Worm (Caenorhabditis elegans) whole organism, L1 larva: Measurements from ENCODE around the gene nspb-5.
"Not testable (repeated sequence)": the region's sequence is repeated elsewhere in the genome, so short reads cannot be mapped to it uniquely, and the experiment has no call there.

Source experiments
- F16B12.6 ChIP-seq: fragments of 150-350 bp; optimal IDR thresholded peaks from 2 replicates; lab custom pipeline; 2014; ENCODE audit warnings: missing biosample characterization, missing genetic modification characterization
- aly-2 ChIP-seq: fragments of 150-350 bp; optimal IDR thresholded peaks from 2 replicates; lab custom pipeline; 2014; ENCODE audit warnings: missing biosample characterization, missing genetic modification characterization
- ama-1 ChIP-seq: fragments of 150-350 bp; optimal IDR thresholded peaks from 2 replicates; lab custom pipeline; 2014
- ceh-63 ChIP-seq: fragments of 200-800 bp; sonication (Bioruptor generic); optimal IDR thresholded peaks from 2 replicates; lab custom pipeline; 2018; ENCODE audit warnings: mild to moderate bottlenecking, missing genetic modification characterization, missing compliant biosample characterization
- ceh-82 ChIP-seq, 3 experiments: fragments of 150-350 bp in 1 of 3; sonication (generic microtip) in 2 of 3; optimal IDR thresholded peaks; 2 replicates each; lab custom pipeline; 2014 to 2017; ENCODE audit warnings: missing biosample characterization in 3 of 3, missing genetic modification characterization in 3 of 3
- ces-1 ChIP-seq: fragments of 150-350 bp; optimal IDR thresholded peaks from 2 replicates; lab custom pipeline; 2014; ENCODE audit warnings: missing biosample characterization, missing genetic modification reagents, missing genetic modification characterization
- dsc-1 ChIP-seq: sonication (generic microtip); optimal IDR thresholded peaks from 2 replicates; lab custom pipeline; 2016; ENCODE audit warnings: mild to moderate bottlenecking, missing genetic modification characterization, missing compliant biosample characterization
- efl-1 ChIP-seq, 4 experiments: fragments of 150-350 bp; optimal IDR thresholded peaks in 3 of 4; peaks in 1 of 4; 1 replicate in 1 of 4; 2 replicates in 3 of 4; lab custom pipeline; 2014; ENCODE audit warnings: missing biosample characterization in 2 of 4, missing genetic modification characterization in 2 of 4, missing genetic modification reagents in 2 of 4
- elt-2 ChIP-seq: sonication (generic microtip); optimal IDR thresholded peaks from 2 replicates; lab custom pipeline; 2016; ENCODE audit warnings: missing genetic modification characterization, mild to moderate bottlenecking, inconsistent platforms, missing compliant biosample characterization, missing genetic modification reagents
- grh-1 ChIP-seq: fragments of 200-800 bp; sonication (Bioruptor generic); IDR thresholded peaks from 2 replicates; pipeline ENCODE4 v1.3.6; 2022; ENCODE audit warnings: missing genetic modification reagents, missing genetic modification characterization, missing compliant biosample characterization
- hpl-2 ChIP-seq: fragments of 150-350 bp; optimal IDR thresholded peaks from 2 replicates; lab custom pipeline; 2014; ENCODE audit warnings: missing biosample characterization, missing genetic modification reagents, missing genetic modification characterization
- irx-1 ChIP-seq: sonication (generic microtip); optimal IDR thresholded peaks from 2 replicates; lab custom pipeline; 2016; ENCODE audit warnings: missing genetic modification characterization, missing compliant biosample characterization
- jun-1 ChIP-seq: fragments of 150-350 bp; optimal IDR thresholded peaks from 2 replicates; lab custom pipeline; 2014; ENCODE audit warnings: missing biosample characterization, missing genetic modification reagents, missing genetic modification characterization
- lin-13 ChIP-seq: fragments of 150-350 bp; optimal IDR thresholded peaks from 2 replicates; lab custom pipeline; 2014; ENCODE audit warnings: missing biosample characterization, missing genetic modification reagents, missing genetic modification characterization
- lin-35 ChIP-seq, 2 experiments: fragments of 150-350 bp; optimal IDR thresholded peaks; 2 replicates each; lab custom pipeline; 2014; ENCODE audit warnings: missing biosample characterization in 2 of 2, missing genetic modification characterization in 2 of 2, missing genetic modification reagents in 2 of 2
- nhr-11 ChIP-seq: fragments of 150-350 bp; optimal IDR thresholded peaks from 2 replicates; lab custom pipeline; 2014; ENCODE audit warnings: missing biosample characterization, missing genetic modification characterization
- nhr-12 ChIP-seq: sonication (generic microtip); optimal IDR thresholded peaks from 2 replicates; lab custom pipeline; 2017; ENCODE audit warnings: missing biosample characterization, missing genetic modification characterization
- pag-3 ChIP-seq: sonication (generic microtip); optimal IDR thresholded peaks from 2 replicates; lab custom pipeline; 2017; ENCODE audit warnings: missing genetic modification characterization, mild to moderate bottlenecking, missing compliant biosample characterization, antibody characterized with exemption, borderline replicate concordance; ENCODE audit not compliant: insufficient read depth
- pax-3 ChIP-seq: fragments of 200-800 bp; sonication (Bioruptor generic); optimal IDR thresholded peaks from 2 replicates; lab custom pipeline; 2018; ENCODE audit warnings: mild to moderate bottlenecking, missing genetic modification characterization, moderate library complexity, missing compliant biosample characterization
- pqm-1 ChIP-seq: sonication (generic microtip); optimal IDR thresholded peaks from 3 replicates; lab custom pipeline; 2017; ENCODE audit warnings: missing biosample characterization, missing genetic modification characterization
- rnt-1 ChIP-seq: sonication (generic microtip); optimal IDR thresholded peaks from 2 replicates; lab custom pipeline; 2016; ENCODE audit warnings: mild to moderate bottlenecking, missing genetic modification characterization, moderate library complexity, missing compliant biosample characterization
- skn-1 ChIP-seq: fragments of 150-350 bp; optimal IDR thresholded peaks from 2 replicates; lab custom pipeline; 2014; ENCODE audit warnings: missing biosample characterization, missing genetic modification characterization
- sox-4 ChIP-seq: sonication (generic microtip); optimal IDR thresholded peaks from 2 replicates; lab custom pipeline; 2016; ENCODE audit warnings: missing genetic modification characterization, missing compliant biosample characterization
- sptf-1 ChIP-seq: fragments of 150-350 bp; optimal IDR thresholded peaks from 2 replicates; lab custom pipeline; 2014; ENCODE audit warnings: missing biosample characterization, missing genetic modification characterization
- unc-130 ChIP-seq: fragments of 150-350 bp; optimal IDR thresholded peaks from 2 replicates; lab custom pipeline; 2017; ENCODE audit warnings: missing biosample characterization, missing genetic modification characterization, inconsistent platforms
- zag-1 ChIP-seq: fragments of 150-350 bp; optimal IDR thresholded peaks from 2 replicates; lab custom pipeline; 2014; ENCODE audit warnings: missing biosample characterization, missing genetic modification characterization
- ztf-4 ChIP-seq: fragments of 150-350 bp; optimal IDR thresholded peaks from 2 replicates; lab custom pipeline; 2014; ENCODE audit warnings: missing biosample characterization, missing genetic modification characterization

nspb-5 gene

DNA sequence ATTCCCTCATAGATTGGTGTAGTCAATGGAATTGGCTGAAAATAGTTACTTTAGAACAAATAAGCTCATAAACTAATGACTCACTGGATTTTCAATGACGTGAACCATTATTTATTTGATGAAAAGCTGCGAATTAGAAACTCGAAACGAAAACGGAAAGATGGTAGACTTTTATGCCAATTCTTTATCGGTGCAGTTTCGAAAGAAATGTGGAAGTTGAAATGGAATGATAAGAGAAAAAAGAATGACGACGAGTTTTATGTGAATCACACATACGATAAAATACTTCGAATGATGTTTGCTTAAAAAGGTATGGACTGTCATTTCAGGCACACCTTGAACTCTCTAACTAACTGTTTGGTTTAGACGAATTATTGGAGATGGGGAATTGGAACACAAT, 8.8 kb upstream of the nspb-5 start, which contains the start of the genes lec-11 and irld-7:
Gene lec-11 (minus strand): TSS at position 126 of the 400 bp plus-strand sequence.
Gene irld-7 (plus strand): TSS at position 332 of the 400 bp plus-strand sequence.
- TF ChIP-seq nhr-12 (tag; lab: Kevin White, UChicago) = no peak
- no peak for TF ChIP-seq jun-1 (tag; lab: Kevin White, UChicago)
- peak; percentile 46 for TF ChIP-seq elt-2 (tag; lab: Kevin White, UChicago)
- TF ChIP-seq sox-4 (tag; lab: Kevin White, UChicago) = no peak
- TF ChIP-seq lin-35 (GFP tag; optimal IDR thresholded peaks at IDR 0.05; lab: Kevin White, UChicago) = no peak
- no peak for TF ChIP-seq ceh-82 (tag; optimal IDR thresholded peaks at IDR 0.05; lab: Kevin White, UChicago)
- TF ChIP-seq, all 84 proteins: peak for 1

ce11 chrIV:6591010-6591746, 7.7 kb upstream of the nspb-5 start, which contains the start of the genes nspb-1 and nspb-2:
TSS of gene nspb-1 (minus strand) at chrIV:6591110.
TSS of gene nspb-2 (plus strand) at chrIV:6591696.
- TF ChIP-seq sptf-1; rnt-1 (tag; lab: Kevin White, UChicago); nhr-11 (tag; lab: Kevin White, UChicago): not testable (repeated sequence)

- TF ChIP-seq nhr-11, zag-1, pag-3 (tag; lab: Kevin White, UChicago): not testable (repeated sequence)
Measured at ce11 chrIV:6594871-6595270, 4.0 kb upstream of the nspb-5 start, which contains the start of gene nspb-3. TSS of gene nspb-3 (minus strand) at chrIV:6594971.

- TF ChIP-seq unc-130 (tag; lab: Kevin White, UChicago) (no peak), skn-1 (tag; lab: Kevin White, UChicago) (no peak), aly-2 (tag; lab: Kevin White, UChicago) (no peak), pax-3 (tag; lab: Kevin White, UChicago) (no peak), pqm-1 (tag; lab: Kevin White, UChicago) (no peak), ztf-4 (tag; lab: Kevin White, UChicago) (no peak), ces-1 (GFP tag; lab: Kevin White, UChicago) (no peak), zag-1 (tag; lab: Kevin White, UChicago) (no peak), grh-1 (GFP tag; lab: Robert Waterston, UW) (no peak), ceh-63 (no peak), nhr-11 (tag; lab: Kevin White, UChicago) (no peak), irx-1 (no peak), lin-13 (GFP tag; lab: Kevin White, UChicago) (no peak), ama-1 (lab: Kevin White, UChicago) (no peak)
- TF ChIP-seq, all 84 proteins: peak for 0
Measured at ce11 chrIV:6595912-6596311, 2.9 kb upstream of the nspb-5 start, which contains the start of gene F38A5.22. TSS of gene F38A5.22 (minus strand) at chrIV:6595940.

DNA sequence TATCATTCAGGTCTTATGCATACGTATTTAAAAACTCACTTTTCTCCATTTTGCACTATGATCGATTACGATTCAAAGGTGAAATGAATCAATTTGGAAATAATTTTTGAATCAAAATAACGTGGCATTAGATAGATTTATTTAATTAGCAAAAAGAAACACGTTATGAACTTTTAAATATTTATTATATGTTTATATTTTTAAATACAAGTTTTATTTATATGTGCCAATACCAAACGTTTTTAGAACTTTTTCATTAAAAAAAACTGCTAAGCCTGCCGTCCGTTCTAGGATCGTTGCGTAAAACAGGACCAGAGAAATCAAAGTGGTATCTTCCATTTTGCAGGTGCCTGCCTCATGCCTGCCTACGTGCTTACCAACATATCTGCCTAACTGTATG, 1.5 kb upstream of the nspb-5 start, which contains the start of gene F38A5.6:
Gene F38A5.6 (minus strand): TSS at position 101 of the 400 bp plus-strand sequence.
- TF ChIP-seq efl-1 (optimal IDR thresholded peaks at IDR 0.05; lab: Kevin White, UChicago) (no peak), efl-1 (GFP tag; optimal IDR thresholded peaks at IDR 0.05 in 1 of 2; lab: Kevin White, UChicago) (peak in 1 of 2 experiments; percentile 88), pax-3 (tag; lab: Kevin White, UChicago) (no peak)
- TF ChIP-seq, all 84 proteins: peak for 1

DNA sequence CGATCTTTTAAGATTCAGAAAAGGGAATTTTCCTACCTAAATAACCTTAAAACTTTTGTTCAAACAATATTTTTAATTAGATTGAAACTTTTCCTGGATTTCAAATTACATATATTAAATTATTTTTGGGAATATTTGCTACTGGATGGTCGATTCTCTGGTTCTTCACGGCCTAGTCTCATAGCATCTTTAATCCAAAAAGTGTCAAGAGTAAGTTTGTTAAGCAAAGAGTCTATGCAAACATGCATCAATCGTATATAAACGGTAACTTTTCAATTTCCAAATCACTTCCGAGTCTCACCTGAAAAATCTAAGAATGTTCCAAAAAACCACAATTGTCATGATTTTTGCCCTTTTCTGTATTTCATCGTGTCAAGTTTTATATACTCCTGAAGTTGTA, 922 bp upstream of the nspb-5 start, which contains the start of gene nspb-4:
Gene nspb-4 (plus strand): TSS at position 301 of the 400 bp plus-strand sequence.
- not testable (repeated sequence) for TF ChIP-seq hpl-2 (GFP tag; lab: Kevin White, UChicago); dsc-1 (tag; lab: Kevin White, UChicago); F16B12.6 (tag; lab: Kevin White, UChicago)
